Worm (Caenorhabditis elegans): Measurements from ENCODE around the gene C16C8.27.

The C16C8.27 gene

DNA sequence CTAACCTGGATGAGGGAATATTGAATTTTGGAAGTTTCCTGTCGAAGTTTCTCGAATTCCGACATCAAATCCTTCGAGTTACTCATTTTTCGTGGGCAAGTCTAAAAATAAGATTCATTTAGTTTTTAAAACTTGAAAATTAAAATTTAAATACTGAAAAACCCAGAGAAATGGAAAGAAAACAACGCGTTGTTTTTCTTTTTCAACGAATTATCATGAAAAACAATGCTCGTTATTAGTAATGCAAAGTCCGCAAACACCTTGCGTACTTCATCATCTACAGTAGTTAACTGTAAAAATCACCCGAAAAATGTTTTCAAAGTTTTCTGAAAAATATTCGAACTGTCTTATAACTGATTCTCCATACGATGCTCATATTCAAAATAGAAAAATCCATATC, 2.8 kb downstream of the C16C8.27 start, which contains the start of gene C16C8.4:
C16C8.4 (minus strand) TSS at position 101 of the 400 bp plus-strand sequence.
- TF ChIP-seq nhr-11 (tag; optimal IDR thresholded peaks at IDR 0.05), result no peak
- no peak for TF ChIP-seq gmeb-2 (tag; optimal IDR thresholded peaks at IDR 0.05)
- TF ChIP-seq ceh-2 (tag; optimal IDR thresholded peaks at IDR 0.05), result no peak
- TF ChIP-seq elt-4 (tag; optimal IDR thresholded peaks at IDR 0.05), result no peak
- no peak for TF ChIP-seq ahr-1 (tag; optimal IDR thresholded peaks at IDR 0.05)
- no peak for TF ChIP-seq dve-1 (tag; optimal IDR thresholded peaks at IDR 0.05)
- no peak for TF ChIP-seq ceh-30 (tag; optimal IDR thresholded peaks at IDR 0.05)

ce11 chrII:3445285-3445806, 3.9 kb downstream of the C16C8.27 start, which contains the start of the genes C16C8.5 and C16C8.16:
TSS of gene C16C8.5 (minus strand) at chrII:3445385.
TSS of gene C16C8.16 (plus strand) at chrII:3445756.
- no peak for TF ChIP-seq che-1 (tag; optimal IDR thresholded peaks at IDR 0.05)
- no peak for TF ChIP-seq ets-4 (tag; optimal IDR thresholded peaks at IDR 0.05)
- TF ChIP-seq odd-2 (tag; optimal IDR thresholded peaks at IDR 0.05), result no peak
- TF ChIP-seq K02D7.2 (tag; optimal IDR thresholded peaks at IDR 0.05), result no peak

- TF ChIP-seq hlh-6 (tag; optimal IDR thresholded peaks at IDR 0.05), result no peak
- TF ChIP-seq ama-1 (optimal IDR thresholded peaks at IDR 0.05), result no peak
- TF ChIP-seq elt-2 (tag; optimal IDR thresholded peaks at IDR 0.05), result no peak
- no peak for TF ChIP-seq lin-11 (tag; optimal IDR thresholded peaks at IDR 0.05)
- TF ChIP-seq fax-1 (tag; optimal IDR thresholded peaks at IDR 0.05), result no peak
- TF ChIP-seq unc-3 (GFP tag; conservative IDR thresholded peaks at IDR 0.05), result no peak
- no peak for TF ChIP-seq unc-3 (tag; optimal IDR thresholded peaks at IDR 0.05)
- TF ChIP-seq syd-9 (tag; optimal IDR thresholded peaks at IDR 0.05), result no peak
- TF ChIP-seq ceh-19 (GFP tag; optimal IDR thresholded peaks at IDR 0.05), result no peak
- TF ChIP-seq F13H6.1 (tag; optimal IDR thresholded peaks at IDR 0.05), result no peak
- TF ChIP-seq sox-2 (GFP tag; IDR thresholded peaks at IDR 0.05), result no peak
- no peak for TF ChIP-seq ceh-22 (tag; optimal IDR thresholded peaks at IDR 0.05)
- TF ChIP-seq ceh-24 (tag; optimal IDR thresholded peaks at IDR 0.05), result no peak
- no peak for TF ChIP-seq ceh-9 (tag; optimal IDR thresholded peaks at IDR 0.05)
- TF ChIP-seq ceh-6 (GFP tag; optimal IDR thresholded peaks at IDR 0.05), result no peak
- TF ChIP-seq gmeb-2 (tag; optimal IDR thresholded peaks at IDR 0.05), result no peak
- no peak for TF ChIP-seq madf-2 (tag; optimal IDR thresholded peaks at IDR 0.05)
Observed at ce11 chrII:3446647-3447046, 5.2 kb downstream of the C16C8.27 start, which contains the start of the genes C16C8.20 and gldi-6. TSS of gene C16C8.20 (plus strand) at chrII:3446947. TSS of gene gldi-6 (plus strand) at chrII:3446947.

- TF ChIP-seq ceh-24 (tag; optimal IDR thresholded peaks at IDR 0.05), result no peak
- TF ChIP-seq ref-2 (tag; optimal IDR thresholded peaks at IDR 0.05), result no peak
Observed at ce11 chrII:3447906-3448305, 6.4 kb downstream of the C16C8.27 start, which contains the start of gene C16C8.21. TSS of gene C16C8.21 (plus strand) at chrII:3448206.

DNA sequence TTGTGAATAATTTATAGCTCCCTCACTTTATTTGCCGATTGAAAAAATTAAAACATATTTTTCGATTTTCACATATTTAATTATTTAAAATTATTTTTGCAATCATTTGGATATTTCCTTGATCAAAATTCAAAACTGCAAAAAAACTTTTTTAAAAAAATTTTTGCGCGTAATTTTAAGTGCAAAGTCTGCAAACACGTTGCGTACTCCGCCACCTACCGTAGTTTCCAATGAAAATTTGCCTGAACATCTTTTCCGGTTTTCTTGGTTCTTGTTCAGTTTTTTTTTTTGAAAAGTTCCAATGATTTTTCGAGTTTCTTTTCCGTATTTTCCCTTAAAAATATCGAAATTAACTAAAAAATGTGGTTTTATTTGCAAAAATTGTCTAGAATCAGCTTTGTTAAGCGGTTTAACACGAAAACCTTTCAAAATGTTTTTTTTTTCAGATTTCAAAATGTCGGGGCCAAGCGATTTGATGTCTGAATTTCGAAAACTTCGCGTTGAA, 7.4 kb downstream of the C16C8.27 start, which contains the start of gene C16C8.25:
C16C8.25 (plus strand) TSS at position 455 of the 505 bp plus-strand sequence.
- no peak for TF ChIP-seq fax-1 (tag; optimal IDR thresholded peaks at IDR 0.05)
- TF ChIP-seq eyg-1 (tag; optimal IDR thresholded peaks at IDR 0.05), result no peak
- no peak for TF ChIP-seq ttx-3 (tag; optimal IDR thresholded peaks at IDR 0.05)
- no peak for TF ChIP-seq tbx-2 (tag; optimal IDR thresholded peaks at IDR 0.05)
- TF ChIP-seq pag-3 (tag; optimal IDR thresholded peaks at IDR 0.05; ENCODE audit: borderline replicate concordance), result no peak
- no peak for TF ChIP-seq hlh-8 (tag; optimal IDR thresholded peaks at IDR 0.05)
- no peak for TF ChIP-seq nfya-1 (tag; optimal IDR thresholded peaks at IDR 0.05)
- no peak for TF ChIP-seq ceh-9 (tag; optimal IDR thresholded peaks at IDR 0.05)
- no peak for TF ChIP-seq hlh-15 (tag; optimal IDR thresholded peaks at IDR 0.05)
- no peak for TF ChIP-seq K02D7.2 (tag; optimal IDR thresholded peaks at IDR 0.05)
- no peak for TF ChIP-seq unc-55 (GFP tag; optimal IDR thresholded peaks at IDR 0.05)
- no peak for TF ChIP-seq ama-1 (optimal IDR thresholded peaks at IDR 0.05)
- no peak for TF ChIP-seq ceh-48 (tag; optimal IDR thresholded peaks at IDR 0.05)
- no peak for TF ChIP-seq ets-4 (tag; optimal IDR thresholded peaks at IDR 0.05)
- no peak for TF ChIP-seq K09A11.1 (tag; optimal IDR thresholded peaks at IDR 0.05; ENCODE audit: insufficient read depth)
